Fruit fly (Drosophila melanogaster) whole organism, adult: ENCODE measurements around the gene LManI.

Source experiments
- CG11617 ChIP-seq: fragments of 200-800 bp; sonication (Bioruptor generic); optimal IDR thresholded peaks from 2 replicates; lab custom pipeline; 2017; ENCODE audit warnings: mild to moderate bottlenecking, missing biosample characterization, missing genetic modification reagents, missing genetic modification characterization
- CG12768 ChIP-seq: fragments of 200-800 bp; sonication (Bioruptor generic); optimal IDR thresholded peaks from 2 replicates; lab custom pipeline; 2017; ENCODE audit warnings: missing biosample characterization, missing genetic modification characterization, mild to moderate bottlenecking, moderate library complexity, missing genetic modification reagents
- CG14711 ChIP-seq: fragments of 200-800 bp; sonication (Bioruptor generic); optimal IDR thresholded peaks from 2 replicates; lab custom pipeline; 2018; ENCODE audit warnings: missing biosample characterization, mild to moderate bottlenecking, missing genetic modification characterization, moderate library complexity
- CG1620 ChIP-seq: fragments of 200-800 bp; sonication (Bioruptor generic); optimal IDR thresholded peaks from 2 replicates; lab custom pipeline; 2016; ENCODE audit warnings: missing biosample characterization, missing genetic modification characterization
- CG33017 ChIP-seq: fragments of 200-800 bp; sonication (Bioruptor generic); optimal IDR thresholded peaks from 2 replicates; lab custom pipeline; 2018; ENCODE audit warnings: missing biosample characterization, mild to moderate bottlenecking, missing genetic modification characterization, moderate library complexity
- CG5204 ChIP-seq: fragments of 200-800 bp; sonication (Bioruptor generic); optimal IDR thresholded peaks from 2 replicates; lab custom pipeline; 2016; ENCODE audit warnings: missing biosample characterization, missing genetic modification characterization
- CG7045 ChIP-seq: fragments of 200-800 bp; sonication (Bioruptor generic); optimal IDR thresholded peaks from 2 replicates; lab custom pipeline; 2017; ENCODE audit warnings: missing biosample characterization, mild to moderate bottlenecking, missing genetic modification characterization
- CG7101 ChIP-seq: fragments of 200-800 bp; sonication (Bioruptor generic); optimal IDR thresholded peaks from 2 replicates; lab custom pipeline; 2018; ENCODE audit warnings: missing biosample characterization, mild to moderate bottlenecking, missing genetic modification characterization, moderate library complexity
- Clk ChIP-seq: fragments of 200-800 bp; sonication (Bioruptor generic); optimal IDR thresholded peaks from 2 replicates; lab custom pipeline; 2017; ENCODE audit warnings: missing biosample characterization, missing genetic modification characterization
- Crg-1 ChIP-seq: fragments of 200-800 bp; sonication (Bioruptor generic); optimal IDR thresholded peaks from 2 replicates; lab custom pipeline; 2016; ENCODE audit warnings: missing biosample characterization, missing genetic modification characterization
- Hr96 ChIP-seq: fragments of 200-800 bp; sonication (Bioruptor generic); optimal IDR thresholded peaks from 2 replicates; lab custom pipeline; 2016; ENCODE audit warnings: missing biosample characterization, missing genetic modification characterization
- Mnt ChIP-seq: fragments of 200-800 bp; sonication (Bioruptor generic); optimal IDR thresholded peaks from 2 replicates; lab custom pipeline; 2016; ENCODE audit warnings: missing biosample characterization, mild to moderate bottlenecking, missing genetic modification characterization
- bab1 ChIP-seq: fragments of 200-800 bp; sonication (Bioruptor generic); optimal IDR thresholded peaks from 3 replicates; lab custom pipeline; 2019; ENCODE audit warnings: missing biosample characterization, mild to moderate bottlenecking, missing genetic modification characterization, moderate library complexity
- cic ChIP-seq: fragments of 200-800 bp; sonication (Bioruptor generic); optimal IDR thresholded peaks from 2 replicates; lab custom pipeline; 2017; ENCODE audit warnings: missing biosample characterization, mild to moderate bottlenecking, missing genetic modification characterization, moderate library complexity
- cnc ChIP-seq, 2 experiments: fragments of >200 bp; optimal IDR thresholded peaks; 2 replicates each; lab custom pipeline; 2017
- kay ChIP-seq: fragments of 200-800 bp; sonication (Bioruptor generic); peaks from one replicate; lab custom pipeline; 2016; ENCODE audit warnings: missing biosample characterization, missing genetic modification characterization, borderline replicate concordance
- ovo ChIP-seq: fragments of 200-800 bp; sonication (Bioruptor generic); optimal IDR thresholded peaks from 2 replicates; lab custom pipeline; 2016; ENCODE audit warnings: missing biosample characterization, missing genetic modification characterization
- pad ChIP-seq: fragments of 200-800 bp; sonication (Bioruptor generic); optimal IDR thresholded peaks from 3 replicates; lab custom pipeline; 2017; ENCODE audit warnings: missing biosample characterization, missing genetic modification characterization, mild to moderate bottlenecking, moderate library complexity, missing genetic modification reagents
- tj ChIP-seq: fragments of 200-800 bp; sonication (Bioruptor generic); optimal IDR thresholded peaks from 3 replicates; lab custom pipeline; 2017; ENCODE audit warnings: missing biosample characterization, mild to moderate bottlenecking, missing genetic modification characterization, moderate library complexity
- toe ChIP-seq: fragments of 200-800 bp; sonication (Bioruptor generic); optimal IDR thresholded peaks from 2 replicates; lab custom pipeline; 2016; ENCODE audit warnings: missing biosample characterization, missing genetic modification characterization

LManI gene

dm6 chr2L:10455944-10456520 lies 1.0 kb downstream of the LManI start:
- TF ChIP-seq cic (peak; percentile 52), cnc (optimal IDR thresholded peaks at IDR 0.05; lab: Kevin White, UChicago) (no peak), CG5204 (GFP tag; lab: Kevin White, UChicago) (no peak), CG33017 (tag; lab: Kevin White, UChicago) (no peak), kay (GFP tag; lab: Kevin White, UChicago) (no peak), CG7101 (tag; lab: Kevin White, UChicago) (no peak), pad (no peak)

dm6 chr2L:10452296-10452695 lies 4.7 kb downstream of the LManI start, which contains the start of gene ppk10:
ppk10 (minus strand) TSS chr2L:10452396.
- no peak for TF ChIP-seq Crg-1 (GFP tag; lab: Kevin White, UChicago)
- TF ChIP-seq CG33017 (tag; lab: Kevin White, UChicago): no peak
- TF ChIP-seq kay (GFP tag; lab: Kevin White, UChicago): no peak
- TF ChIP-seq cnc (optimal IDR thresholded peaks at IDR 0.05; lab: Kevin White, UChicago): no peak
- no peak for TF ChIP-seq Mnt
- no peak for TF ChIP-seq pad
- no peak for TF ChIP-seq Clk
- TF ChIP-seq CG12768 (GFP tag; lab: Kevin White, UChicago): no peak
- TF ChIP-seq CG11617 (GFP tag; lab: Kevin White, UChicago): no peak
- TF ChIP-seq CG7045 (GFP tag; lab: Kevin White, UChicago): no peak

dm6 chr2L:10442048-10442790 lies 14.8 kb downstream of the LManI start, which contains the start of gene loh:
loh (plus strand) TSS chr2L:10442534.
- no peak for TF ChIP-seq CG14711
- TF ChIP-seq tj (GFP tag; lab: Kevin White, UChicago): no peak

dm6 chr2L:10439174-10439573 lies 17.9 kb downstream of the LManI start, which contains the start of gene Nse4:
Nse4 (plus strand) TSS chr2L:10439440.
- no peak for TF ChIP-seq CG5204 (GFP tag; lab: Kevin White, UChicago)
- TF ChIP-seq CG11617 (GFP tag; lab: Kevin White, UChicago): no peak
- TF ChIP-seq CG1620 (GFP tag; lab: Kevin White, UChicago): no peak
- TF ChIP-seq CG12768 (GFP tag; lab: Kevin White, UChicago): no peak
- no peak for TF ChIP-seq kay (GFP tag; lab: Kevin White, UChicago)

- TF ChIP-seq CG11617 (GFP tag; lab: Kevin White, UChicago) (no peak), bab1 (peak; percentile 71), CG7045 (GFP tag; lab: Kevin White, UChicago) (no peak), CG14711 (peak; percentile 95)
Measured at dm6 chr2L:10437317-10437716, 19.7 kb downstream of the LManI start, which contains the start of gene STUB1. STUB1 (plus strand) TSS chr2L:10437548.

dm6 chr2L:10435606-10436160 lies 21.4 kb downstream of the LManI start, which contains the start of the genes TBC1D16 and holn1:
TBC1D16 (minus strand) TSS chr2L:10435656.
holn1 (plus strand) TSS chr2L:10435995.
- no peak for TF ChIP-seq toe (GFP tag; lab: Kevin White, UChicago)
- TF ChIP-seq cic: no peak
- TF ChIP-seq CG12768 (GFP tag; lab: Kevin White, UChicago): no peak
- no peak for TF ChIP-seq kay (GFP tag; lab: Kevin White, UChicago)
- peak; percentile 35 for TF ChIP-seq CG7101 (tag; lab: Kevin White, UChicago)
- peak; percentile 21 for TF ChIP-seq CG14711

dm6 chr2L:10430802-10431476 lies 26.1 kb downstream of the LManI start, which contains the start of the genes Bug22 and TfIIB:
Bug22 (minus strand) TSS chr2L:10430918.
TfIIB (plus strand) TSS chr2L:10431338.
- TF ChIP-seq Mnt (peak; percentile 86), Hr96 (GFP tag; lab: Kevin White, UChicago) (no peak), CG5204 (GFP tag; lab: Kevin White, UChicago) (no peak), ovo (GFP tag; lab: Kevin White, UChicago) (peak; percentile 30), pad (peak; percentile 42), CG7045 (GFP tag; lab: Kevin White, UChicago) (peak; percentile 66), Crg-1 (GFP tag; lab: Kevin White, UChicago) (peak; percentile 50), Clk (peak; percentile 24), CG11617 (GFP tag; lab: Kevin White, UChicago) (peak; percentile 83), CG12768 (GFP tag; lab: Kevin White, UChicago) (peak; percentile 64), tj (GFP tag; lab: Kevin White, UChicago) (peak; percentile 40), CG1620 (GFP tag; lab: Kevin White, UChicago) (peak; percentile 63), CG14711 (peak; percentile 93), kay (GFP tag; lab: Kevin White, UChicago) (no peak), bab1 (peak; percentile 2), cic (no peak), CG33017 (tag; lab: Kevin White, UChicago) (peak; percentile 53), CG7101 (tag; lab: Kevin White, UChicago) (peak; percentile 75)
